Fruit fly (Drosophila melanogaster) whole organism, wandering third instar larva: ENCODE results near the gene cv-c.

ENCODE experiments used
- CG9705 ChIP-seq: fragments of 200-800 bp; sonication (Bioruptor generic); optimal IDR thresholded peaks from 2 replicates; lab custom pipeline; 2018; ENCODE audit warnings: missing biosample characterization, mild to moderate bottlenecking, missing genetic modification characterization
- CrebA ChIP-seq: fragments of 200-800 bp; sonication (Bioruptor generic); optimal IDR thresholded peaks from 2 replicates; lab custom pipeline; 2016; ENCODE audit warnings: missing biosample characterization, mild to moderate bottlenecking, missing genetic modification characterization, borderline replicate concordance
- Dif ChIP-seq: fragments of 200-275, 200-300 bp; sonication (Bioruptor generic); optimal IDR thresholded peaks from 2 replicates; lab custom pipeline; 2018; ENCODE audit warnings: missing biosample characterization, missing genetic modification characterization; ENCODE audit not compliant: partially characterized antibody
- GATAd ChIP-seq: sonication (Bioruptor generic); optimal IDR thresholded peaks from 2 replicates; lab custom pipeline; 2016; ENCODE audit warnings: missing biosample characterization, missing genetic modification characterization
- HLH106 ChIP-seq: fragments of 200-800 bp; optimal IDR thresholded peaks from 3 replicates; lab custom pipeline; 2019; ENCODE audit warnings: missing biosample characterization, mild to moderate bottlenecking, missing genetic modification characterization, moderate library complexity
- Hnf4 ChIP-seq: fragments of 200-800 bp; sonication (Bioruptor generic); optimal IDR thresholded peaks from 2 replicates; lab custom pipeline; 2016; ENCODE audit warnings: missing biosample characterization, mild to moderate bottlenecking, missing genetic modification characterization
- Hr78 ChIP-seq: fragments of >200 bp; optimal IDR thresholded peaks from 2 replicates; lab custom pipeline; 2017; ENCODE audit warnings: missing biosample characterization, missing genetic modification characterization
- Hr83 ChIP-seq: fragments of 200-300 bp; sonication (Bioruptor generic); optimal IDR thresholded peaks from 2 replicates; lab custom pipeline; 2016; ENCODE audit warnings: missing biosample characterization, mild to moderate bottlenecking, missing genetic modification characterization, moderate library complexity; ENCODE audit not compliant: poor library complexity, severe bottlenecking
- Jra ChIP-seq: sonication (Bioruptor generic); optimal IDR thresholded peaks from 2 replicates; lab custom pipeline; 2016; ENCODE audit warnings: missing biosample characterization, missing genetic modification characterization
- Myc ChIP-seq: fragments of >200 bp; optimal IDR thresholded peaks from 2 replicates; lab custom pipeline; 2017
- N ChIP-seq: fragments of >200 bp; optimal IDR thresholded peaks from 2 replicates; lab custom pipeline; 2018; ENCODE audit warnings: missing biosample characterization, missing external identifiers, missing genetic modification characterization
- Rel ChIP-seq, 2 experiments: fragments of 200-800 bp; sonication (Bioruptor generic) in 1 of 2; optimal IDR thresholded peaks; 2 replicates in 1 of 2; 3 replicates in 1 of 2; lab custom pipeline; 2016 to 2019; ENCODE audit warnings: mild to moderate bottlenecking in 2 of 2, missing biosample characterization in 2 of 2, missing genetic modification characterization in 2 of 2, moderate library complexity in 1 of 2
- Sp1 ChIP-seq: fragments of 200-800 bp; sonication (Bioruptor generic); optimal IDR thresholded peaks from 3 replicates; lab custom pipeline; 2019; ENCODE audit warnings: missing biosample characterization, mild to moderate bottlenecking, missing genetic modification characterization, moderate library complexity
- Vsx2 ChIP-seq: fragments of 200-300, 225-300 bp; sonication (Bioruptor generic); optimal IDR thresholded peaks from 2 replicates; lab custom pipeline; 2018; ENCODE audit warnings: missing biosample characterization, missing genetic modification characterization; ENCODE audit not compliant: partially characterized antibody
- brk ChIP-seq: fragments of 200-800 bp; sonication (Bioruptor generic); optimal IDR thresholded peaks from 2 replicates; lab custom pipeline; 2016; ENCODE audit warnings: missing biosample characterization, mild to moderate bottlenecking, missing genetic modification characterization
- dl ChIP-seq, 2 experiments: fragments of 175-275, 200-275 bp in 1 of 2; fragments of 200-275 bp in 1 of 2; sonication (Bioruptor generic); optimal IDR thresholded peaks; lab custom pipeline; 2018; ENCODE audit warnings: mild to moderate bottlenecking in 2 of 2, missing biosample characterization in 2 of 2, missing genetic modification characterization in 2 of 2, moderate library complexity in 2 of 2; ENCODE audit not compliant: partially characterized antibody in 2 of 2, insufficient read depth in 1 of 2
- dmrt93B ChIP-seq: fragments of 200-800 bp; sonication (Bioruptor generic); optimal IDR thresholded peaks from 2 replicates; lab custom pipeline; 2018; ENCODE audit warnings: missing biosample characterization, mild to moderate bottlenecking, missing genetic modification characterization
- dsf ChIP-seq: sonication (Bioruptor generic); optimal IDR thresholded peaks from 2 replicates; lab custom pipeline; 2016; ENCODE audit warnings: missing biosample characterization, missing genetic modification characterization, borderline replicate concordance
- ey ChIP-seq: fragments of 200-800 bp; sonication (Bioruptor generic); optimal IDR thresholded peaks from 2 replicates; lab custom pipeline; 2016; ENCODE audit warnings: missing biosample characterization, missing genetic modification characterization
- foxo ChIP-seq, 2 experiments: fragments of 200-800 bp; sonication (Bioruptor generic); optimal IDR thresholded peaks; 2 replicates in 1 of 2; 3 replicates in 1 of 2; lab custom pipeline; 2016 to 2017; ENCODE audit warnings: missing biosample characterization in 2 of 2, missing genetic modification characterization in 2 of 2
- fru ChIP-seq: fragments of 200-800 bp; sonication (Bioruptor generic); optimal IDR thresholded peaks from 3 replicates; lab custom pipeline; 2016; ENCODE audit warnings: missing biosample characterization, mild to moderate bottlenecking, missing genetic modification characterization
- h ChIP-seq: fragments of 200-800 bp; sonication (Bioruptor generic); optimal IDR thresholded peaks from 3 replicates; lab custom pipeline; 2016; ENCODE audit warnings: missing biosample characterization, mild to moderate bottlenecking, missing genetic modification characterization
- jim ChIP-seq: fragments of 175-275, 200-325 bp; sonication (Bioruptor generic); optimal IDR thresholded peaks from 2 replicates; lab custom pipeline; 2016; ENCODE audit warnings: missing biosample characterization, mild to moderate bottlenecking, missing genetic modification characterization
- lola ChIP-seq: fragments of >200 bp; optimal IDR thresholded peaks from 2 replicates; lab custom pipeline; 2017; ENCODE audit warnings: missing biosample characterization, missing genetic modification characterization
- pan ChIP-seq: fragments of >200 bp; optimal IDR thresholded peaks from 2 replicates; lab custom pipeline; 2017
- psq ChIP-seq: fragments of 200-800 bp; sonication (Bioruptor generic); optimal IDR thresholded peaks from 3 replicates; lab custom pipeline; 2017; ENCODE audit warnings: missing biosample characterization, mild to moderate bottlenecking, missing genetic modification characterization, moderate library complexity
- rgr ChIP-seq: fragments of 200-800 bp; sonication (Bioruptor generic); optimal IDR thresholded peaks from 3 replicates; lab custom pipeline; 2016; ENCODE audit warnings: missing biosample characterization, mild to moderate bottlenecking, missing genetic modification characterization
- sage ChIP-seq: fragments of 200-800 bp; sonication (Bioruptor generic); optimal IDR thresholded peaks from 2 replicates; lab custom pipeline; 2016; ENCODE audit warnings: missing biosample characterization, mild to moderate bottlenecking, missing genetic modification characterization
- sv ChIP-seq: fragments of 200-800 bp; sonication (Bioruptor generic); optimal IDR thresholded peaks from 3 replicates; lab custom pipeline; 2016; ENCODE audit warnings: missing biosample characterization, missing genetic modification characterization
- woc ChIP-seq: sonication (Bioruptor generic); optimal IDR thresholded peaks from 2 replicates; lab custom pipeline; 2016; ENCODE audit warnings: missing biosample characterization, mild to moderate bottlenecking, missing genetic modification characterization

Gene cv-c

DNA sequence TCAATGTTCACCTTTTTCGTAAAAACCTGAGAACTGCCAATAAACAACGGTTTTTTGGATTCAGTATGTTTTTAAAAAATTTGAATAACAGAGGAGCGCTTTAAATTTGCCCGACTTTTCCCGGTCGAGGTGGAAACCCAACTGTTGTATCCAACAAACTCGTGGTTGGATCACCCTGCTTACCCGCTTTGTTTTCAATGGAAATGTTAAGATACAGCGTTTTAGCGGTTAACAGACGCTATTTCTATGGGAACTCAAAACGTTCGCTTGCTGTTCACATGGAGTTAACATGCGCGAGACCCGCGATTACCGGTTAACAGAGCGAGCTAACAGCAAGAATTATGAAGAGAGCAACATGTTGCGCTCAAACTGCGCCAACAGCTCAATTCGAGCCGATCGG lies at the start of gene cv-c:
TSS of gene cv-c (minus strand) at position 145 of the 400 bp plus-strand sequence.
- TF ChIP-seq Jra (GFP tag; lab: Kevin White, UChicago) (peak; percentile 50), sage (GFP tag; lab: Kevin White, UChicago) (no peak), Hr83 (GFP tag; lab: Kevin White, UChicago) (peak; percentile 34), rgr (GFP tag; lab: Kevin White, UChicago) (peak; percentile 29), brk (GFP tag; lab: Kevin White, UChicago) (peak; percentile 36), Rel (GFP tag; optimal IDR thresholded peaks at IDR 0.05; lab: Kevin White, UChicago) (peak; percentile 59), Rel (tag; optimal IDR thresholded peaks at IDR 0.05; lab: Kevin White, UChicago) (peak; percentile 35), fru (no peak), dl (GFP tag; optimal IDR thresholded peaks at IDR 0.05; lab: Kevin White, UChicago; ENCODE audit: insufficient read depth in 1 of 2, partially characterized antibody in 2 of 2) (no peak), CrebA (peak; percentile 51), HLH106 (no peak), lola (GFP tag; lab: Kevin White, UChicago) (no peak), Dif (GFP tag; lab: Kevin White, UChicago) (peak; percentile 0), Hnf4 (peak; percentile 56), Sp1 (peak; percentile 8)

DNA sequence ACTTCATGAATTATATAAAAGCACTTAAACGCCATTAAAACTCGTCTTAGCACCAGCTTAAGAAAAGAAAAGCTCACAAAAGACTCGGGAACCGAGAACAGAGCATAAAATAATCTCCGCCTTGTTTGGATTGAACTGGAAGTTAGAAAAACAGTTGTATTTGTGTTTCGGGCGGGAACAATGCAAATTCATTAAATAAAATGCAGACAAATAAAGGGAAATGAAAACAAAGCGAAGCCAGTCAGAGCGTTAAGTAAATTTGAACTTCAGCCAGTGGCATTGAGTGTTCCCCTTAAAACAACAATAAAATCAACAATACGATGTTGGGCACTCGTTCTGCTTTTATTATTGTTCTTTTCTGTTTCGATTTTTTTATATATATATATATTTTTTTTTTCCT lies 45.1 kb upstream of the cv-c start:
- TF ChIP-seq fru (no peak), woc (no peak), Jra (GFP tag; lab: Kevin White, UChicago) (no peak), Vsx2 (no peak), brk (GFP tag; lab: Kevin White, UChicago) (no peak), dmrt93B (no peak), CG9705 (no peak), sv (GFP tag; lab: Kevin White, UChicago) (no peak), ey (GFP tag; lab: Kevin White, UChicago) (no peak)

DNA sequence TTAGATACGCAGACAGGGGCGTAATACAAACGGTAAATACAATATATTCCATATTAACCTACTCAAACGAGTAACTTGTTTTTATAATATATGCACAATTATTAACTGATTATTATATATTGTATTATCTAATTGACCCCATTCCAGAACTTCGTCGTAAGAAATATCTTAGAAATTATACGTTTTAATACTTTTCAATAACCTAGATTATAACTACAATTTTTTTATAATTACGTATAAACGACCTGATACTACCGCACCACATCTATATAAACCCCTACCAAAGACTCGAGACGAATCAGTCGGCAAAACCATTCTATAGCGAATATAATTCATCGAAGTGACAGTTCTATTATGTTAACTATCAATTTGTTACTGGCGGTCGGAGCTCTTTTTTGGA lies 39.2 kb upstream of the cv-c start, which contains the start of gene Cyp313a1:
TSS of gene Cyp313a1 (plus strand) at position 301 of the 400 bp plus-strand sequence.
- TF ChIP-seq foxo (GFP tag; optimal IDR thresholded peaks at IDR 0.05; lab: Kevin White, UChicago): no peak
- no peak for TF ChIP-seq dsf
- no peak for TF ChIP-seq h (GFP tag; lab: Kevin White, UChicago)
- TF ChIP-seq Hnf4: no peak
- no peak for TF ChIP-seq CG9705
- TF ChIP-seq dmrt93B: no peak
- TF ChIP-seq Myc (lab: Kevin White, UChicago): no peak
- TF ChIP-seq pan (lab: Kevin White, UChicago): no peak
- no peak for TF ChIP-seq HLH106
- no peak for TF ChIP-seq fru
- TF ChIP-seq, all 38 proteins: peak for 0

DNA sequence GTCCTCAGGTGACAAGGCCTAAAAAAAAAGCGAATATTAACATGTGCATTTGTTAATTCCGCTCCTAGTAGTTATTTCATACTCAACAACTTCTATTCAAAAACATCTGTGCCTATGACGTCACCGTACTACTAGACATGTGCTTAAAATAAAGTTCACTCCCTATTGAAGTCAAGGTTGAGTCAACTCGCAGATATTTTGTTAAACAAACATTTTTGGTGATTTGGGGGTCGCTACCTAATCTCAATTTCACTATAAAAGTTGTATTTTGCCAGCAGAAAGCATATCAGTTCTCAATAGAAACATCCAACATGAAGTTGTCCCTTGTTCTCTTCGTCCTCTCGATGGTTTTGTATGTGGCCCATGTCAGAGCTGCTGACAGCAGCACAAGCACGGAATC lies 35.2 kb upstream of the cv-c start, which contains the start of gene CG34273:
TSS of gene CG34273 (plus strand) at position 301 of the 400 bp plus-strand sequence.
- TF ChIP-seq HLH106 (no peak), N (GFP tag; lab: Kevin White, UChicago) (no peak), psq (GFP tag; lab: Kevin White, UChicago) (no peak)

DNA sequence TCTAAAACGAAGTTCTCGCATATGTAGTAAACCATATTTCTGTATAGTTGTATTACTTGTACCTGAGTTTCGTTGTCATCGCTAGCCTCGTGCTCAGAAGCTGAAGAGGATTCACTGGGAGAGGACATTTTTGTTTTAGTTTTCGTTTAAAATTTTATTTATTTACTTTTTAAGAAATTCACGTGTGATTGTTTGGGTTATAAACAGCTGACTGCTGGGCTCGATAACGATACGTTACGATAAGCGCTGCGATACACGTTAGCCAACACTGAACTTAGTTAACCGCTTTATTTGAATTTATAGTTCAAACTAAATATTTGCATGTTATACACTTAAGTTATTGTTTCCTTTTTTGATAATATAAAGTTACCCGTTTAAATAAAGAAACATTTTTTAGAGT lies 31.9 kb upstream of the cv-c start, which contains the start of gene CG8461:
TSS of gene CG8461 (minus strand) at position 218 of the 400 bp plus-strand sequence.
- TF ChIP-seq Hr78 (no peak), jim (no peak), Hnf4 (peak; percentile 26), brk (GFP tag; lab: Kevin White, UChicago) (no peak), GATAd (GFP tag; lab: Kevin White, UChicago) (no peak), foxo (GFP tag; optimal IDR thresholded peaks at IDR 0.05; lab: Kevin White, UChicago) (peak in 1 of 2 experiments; percentile 19)
